Fruit fly (Drosophila melanogaster) whole organism, pupa: ENCODE measurements around the gene pira.

Experiments used
- CG10348 ChIP-seq: fragments of 200-800 bp; sonication (Bioruptor generic); IDR thresholded peaks from 2 replicates; pipeline ENCODE4 v1.3.6; 2022; ENCODE audit warnings: missing biosample characterization, missing genetic modification characterization
- CG12605 ChIP-seq: fragments of 200-800 bp; sonication (Bioruptor generic); IDR thresholded peaks from 2 replicates; pipeline ENCODE4 v1.3.6; 2022; ENCODE audit warnings: missing biosample characterization, missing genetic modification characterization
- CG13204 ChIP-seq: fragments of 200-800 bp; sonication (Bioruptor generic); optimal IDR thresholded peaks from 2 replicates; lab custom pipeline; 2018; ENCODE audit warnings: missing biosample characterization, mild to moderate bottlenecking, missing genetic modification characterization, moderate library complexity
- CG14655 ChIP-seq: fragments of 200-800 bp; sonication (Bioruptor generic); optimal IDR thresholded peaks from 3 replicates; lab custom pipeline; 2017; ENCODE audit warnings: mild to moderate bottlenecking, missing biosample characterization, missing genetic modification reagents, missing genetic modification characterization
- CG15710 ChIP-seq: fragments of 200-800 bp; sonication (Bioruptor generic); optimal IDR thresholded peaks from 2 replicates; lab custom pipeline; 2018; ENCODE audit warnings: missing biosample characterization, mild to moderate bottlenecking, missing genetic modification characterization, moderate library complexity
- CG17806 ChIP-seq: fragments of 200-800 bp; sonication (Bioruptor generic); optimal IDR thresholded peaks from 2 replicates; lab custom pipeline; 2018; ENCODE audit warnings: missing biosample characterization, mild to moderate bottlenecking, missing genetic modification characterization, moderate library complexity
- CG32121 ChIP-seq: fragments of 200-800 bp; sonication (Bioruptor generic); IDR thresholded peaks from 2 replicates; pipeline ENCODE4 v1.3.6; 2022; ENCODE audit warnings: missing biosample characterization, missing genetic modification characterization
- CG34367 ChIP-seq: fragments of 200-800 bp; sonication (Bioruptor generic); optimal IDR thresholded peaks from 2 replicates; lab custom pipeline; 2018; ENCODE audit warnings: missing biosample characterization, mild to moderate bottlenecking, missing genetic modification characterization
- CG4496 ChIP-seq: fragments of 200-800 bp; sonication (Bioruptor generic); IDR thresholded peaks from 3 replicates; pipeline ENCODE4 v1.3.6; 2022; ENCODE audit warnings: missing biosample characterization, missing genetic modification characterization
- CG8159 ChIP-seq: fragments of 200-800 bp; sonication (Bioruptor generic); optimal IDR thresholded peaks from 3 replicates; lab custom pipeline; 2018; ENCODE audit warnings: missing biosample characterization, mild to moderate bottlenecking, missing genetic modification characterization, moderate library complexity
- CG8301 ChIP-seq: fragments of 200-800 bp; sonication (Bioruptor generic); optimal IDR thresholded peaks from 2 replicates; lab custom pipeline; 2018; ENCODE audit warnings: missing biosample characterization, mild to moderate bottlenecking, missing genetic modification characterization
- CG9948 ChIP-seq: fragments of 200-800 bp; sonication (Bioruptor generic); optimal IDR thresholded peaks from 2 replicates; lab custom pipeline; 2018; ENCODE audit warnings: missing biosample characterization, mild to moderate bottlenecking, missing genetic modification characterization, moderate library complexity
- D1 ChIP-seq: fragments of 200-800 bp; sonication (Bioruptor generic); optimal IDR thresholded peaks from 2 replicates; lab custom pipeline; 2018; ENCODE audit warnings: missing biosample characterization, mild to moderate bottlenecking, missing genetic modification characterization, moderate library complexity
- EcR ChIP-seq: fragments of 200-800 bp; sonication (Bioruptor generic); optimal IDR thresholded peaks from 3 replicates; lab custom pipeline; 2019; ENCODE audit warnings: missing biosample characterization, missing genetic modification characterization, mild to moderate bottlenecking, moderate library complexity, missing genetic modification reagents
- Ets98B ChIP-seq: fragments of 200-800 bp; sonication (Bioruptor generic); IDR thresholded peaks from 2 replicates; pipeline ENCODE4 v1.3.6; 2022; ENCODE audit warnings: missing biosample characterization, missing genetic modification characterization
- Pif1A ChIP-seq: fragments of 200-800 bp; sonication (Bioruptor generic); optimal IDR thresholded peaks from 3 replicates; lab custom pipeline; 2016; ENCODE audit warnings: missing biosample characterization, missing genetic modification characterization
- Pif1B ChIP-seq: fragments of 200-800 bp; sonication (Bioruptor generic); optimal IDR thresholded peaks from 3 replicates; lab custom pipeline; 2016; ENCODE audit warnings: missing biosample characterization, missing genetic modification characterization
- Snoo ChIP-seq: fragments of 200-800 bp; sonication (Bioruptor generic); optimal IDR thresholded peaks from 3 replicates; lab custom pipeline; 2017; ENCODE audit warnings: missing biosample characterization, mild to moderate bottlenecking, missing genetic modification characterization, inconsistent platforms
- fd96Ca ChIP-seq: fragments of 200-800 bp; sonication (Bioruptor generic); IDR thresholded peaks from 3 replicates; pipeline ENCODE4 v1.3.6; 2022; ENCODE audit warnings: missing biosample characterization, missing genetic modification characterization
- gl ChIP-seq: fragments of 200-800 bp; sonication (Bioruptor generic); optimal IDR thresholded peaks from 2 replicates; lab custom pipeline; 2018; ENCODE audit warnings: missing biosample characterization, mild to moderate bottlenecking, missing genetic modification characterization
- rn ChIP-seq: fragments of 200-800 bp; sonication (Bioruptor generic); IDR thresholded peaks from 2 replicates; pipeline ENCODE4 v1.3.6; 2022; ENCODE audit warnings: missing biosample characterization, missing genetic modification characterization

pira gene

DNA sequence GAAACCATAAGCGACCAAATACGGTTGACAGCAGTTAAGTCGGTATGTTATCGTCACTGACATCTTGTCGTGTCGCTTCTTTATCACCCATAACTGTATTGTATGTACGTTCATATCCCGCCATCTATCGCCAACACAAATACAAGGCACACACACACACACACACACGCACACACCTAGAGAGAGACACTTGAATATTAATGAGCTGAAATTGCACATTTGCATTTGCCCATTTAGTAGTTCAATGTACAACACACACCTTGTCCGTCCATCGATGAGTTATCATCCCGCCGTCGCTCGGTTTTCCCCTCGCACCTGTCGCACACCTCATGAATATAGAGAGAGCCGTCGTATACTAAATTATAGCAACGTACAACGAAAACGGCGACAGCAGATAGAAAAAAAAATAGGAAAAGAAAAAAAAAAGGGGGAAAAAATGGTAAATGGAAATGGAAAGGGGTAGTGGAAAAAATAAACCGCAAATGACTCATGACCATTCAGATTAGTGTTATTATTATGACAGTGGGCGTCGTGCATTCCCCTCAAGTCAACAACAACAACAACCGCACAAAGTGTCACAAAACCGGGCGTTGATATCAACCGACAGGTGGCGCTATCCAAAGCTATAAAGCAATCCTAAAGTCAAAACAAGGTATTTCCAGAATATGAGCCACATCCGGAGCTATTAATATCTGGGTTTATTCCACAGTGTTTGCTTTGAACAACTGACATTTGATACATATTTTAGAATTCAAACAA is 42.1 kb downstream of the pira start:
- no peak for TF ChIP-seq CG8159 (tag; lab: Kevin White, UChicago)
- TF ChIP-seq Ets98B (GFP tag; lab: Robert Waterston, UW) = peak; percentile 6; the same call in 1 of the 2 replicates
- TF ChIP-seq, all 21 proteins: peak for 1

DNA sequence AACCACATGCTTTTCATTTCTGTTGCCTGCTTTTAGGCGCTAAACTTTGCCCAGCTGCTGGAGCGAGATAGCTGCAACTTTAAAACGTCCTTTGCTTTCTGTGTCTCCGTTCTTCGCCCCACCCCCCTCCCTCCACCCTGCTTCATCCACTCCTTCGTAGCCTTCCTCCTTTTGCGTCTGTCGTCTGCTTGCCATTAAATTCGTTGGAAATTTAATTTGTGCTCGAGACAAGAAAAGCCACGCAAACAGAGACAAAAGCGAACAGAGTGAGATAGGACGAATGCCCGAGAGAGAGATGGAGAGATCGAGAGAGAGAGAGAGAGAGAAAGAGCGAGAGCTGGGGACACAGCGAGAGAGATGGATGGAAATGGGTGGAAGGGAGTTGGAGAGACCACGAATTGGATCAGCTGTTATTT is 43.5 kb downstream of the pira start:
- TF ChIP-seq EcR (GFP tag; lab: Kevin White, UChicago) = peak; percentile 12
- no peak for TF ChIP-seq CG8301 (tag; lab: Kevin White, UChicago)

DNA sequence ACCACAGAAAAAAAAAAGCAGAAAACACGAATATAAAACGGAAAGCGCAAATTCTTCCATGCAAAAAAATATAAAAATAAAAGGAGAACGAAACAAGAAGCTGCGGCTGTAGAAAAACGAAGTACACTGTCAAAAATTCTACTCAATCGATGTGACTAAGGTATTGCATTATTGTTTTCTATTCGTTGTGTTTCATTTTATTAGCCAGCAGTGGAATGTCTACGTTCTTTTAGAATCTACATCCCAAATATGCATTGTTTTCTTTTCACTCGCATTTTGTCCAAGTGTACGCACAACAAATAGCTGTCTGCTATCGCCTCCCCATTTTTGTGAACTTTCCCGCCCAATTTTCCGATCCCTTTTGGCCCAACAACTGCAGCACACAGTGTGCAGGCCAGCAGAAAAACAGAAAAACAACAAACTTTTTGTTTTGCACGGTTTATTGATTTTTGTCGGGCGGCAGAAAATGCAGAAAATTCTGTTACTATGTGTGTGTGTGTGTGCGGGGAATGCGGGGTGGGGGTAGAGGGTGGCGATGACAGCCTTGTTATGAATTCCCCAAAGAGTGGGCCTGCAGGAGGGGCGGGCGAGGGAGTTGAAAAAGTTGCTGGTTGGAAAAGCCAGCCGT is 44.1 kb downstream of the pira start:
- peak; percentile 68 for TF ChIP-seq CG32121 (GFP tag; lab: Robert Waterston, UW)
- peak; percentile 64 for TF ChIP-seq Snoo (tag; lab: Kevin White, UChicago)
- peak; percentile 37; the same call in 1 of the 2 replicates for TF ChIP-seq CG10348 (GFP tag; lab: Robert Waterston, UW)
- TF ChIP-seq CG8159 (tag; lab: Kevin White, UChicago) = peak; percentile 89
- TF ChIP-seq CG4496 = peak; percentile 93
- TF ChIP-seq CG17806 (tag; lab: Kevin White, UChicago) = peak; percentile 88
- peak; percentile 90 for TF ChIP-seq fd96Ca (GFP tag; lab: Robert Waterston, UW)
- TF ChIP-seq CG34367 (tag; lab: Kevin White, UChicago) = peak; percentile 86
- peak; percentile 77 for TF ChIP-seq rn (GFP tag; lab: Robert Waterston, UW)
- TF ChIP-seq CG15710 (tag; lab: Kevin White, UChicago) = peak; percentile 85
- no peak for TF ChIP-seq EcR (GFP tag; lab: Kevin White, UChicago)
- peak; percentile 90 for TF ChIP-seq CG14655 (GFP tag; lab: Kevin White, UChicago)
- peak; percentile 71 for TF ChIP-seq D1 (tag; lab: Kevin White, UChicago)
- TF ChIP-seq gl (tag; lab: Kevin White, UChicago) = peak; percentile 80
- TF ChIP-seq CG12605 (GFP tag; lab: Robert Waterston, UW) = peak; percentile 76
- peak; percentile 57 for TF ChIP-seq CG13204
- TF ChIP-seq CG8301 (tag; lab: Kevin White, UChicago) = peak; percentile 84
- peak; percentile 75 for TF ChIP-seq Ets98B (GFP tag; lab: Robert Waterston, UW)
- peak; percentile 81 for TF ChIP-seq Pif1B (GFP tag; lab: Kevin White, UChicago)
- TF ChIP-seq CG9948 (tag; lab: Kevin White, UChicago) = peak; percentile 85
- TF ChIP-seq Pif1A (GFP tag; lab: Kevin White, UChicago) = peak; percentile 87

DNA sequence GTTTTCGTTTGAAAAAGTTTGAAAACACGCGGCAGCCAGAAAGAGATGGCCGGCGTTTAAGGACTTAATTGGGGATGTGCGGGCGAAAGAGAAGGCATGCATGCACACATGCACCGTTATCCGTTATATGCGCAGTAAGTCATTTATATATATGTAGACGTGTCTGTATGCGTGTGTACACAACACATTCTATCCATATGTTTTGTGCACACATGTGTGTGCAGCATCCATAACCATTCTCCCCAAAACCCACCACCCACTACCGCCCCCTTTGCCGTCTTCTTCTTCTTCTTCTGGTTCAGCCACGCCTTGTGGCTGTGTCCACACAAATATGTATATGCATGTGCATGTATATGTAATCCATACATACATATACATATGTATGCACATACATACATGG is 44.8 kb downstream of the pira start:
- no peak for TF ChIP-seq fd96Ca (GFP tag; lab: Robert Waterston, UW)
- TF ChIP-seq Pif1A (GFP tag; lab: Kevin White, UChicago) = no peak
- TF ChIP-seq CG10348 (GFP tag; lab: Robert Waterston, UW) = no peak
- TF ChIP-seq CG34367 (tag; lab: Kevin White, UChicago) = no peak
- TF ChIP-seq Snoo (tag; lab: Kevin White, UChicago) = no peak
- TF ChIP-seq CG8301 (tag; lab: Kevin White, UChicago) = no peak
- TF ChIP-seq CG8159 (tag; lab: Kevin White, UChicago) = no peak
- no peak for TF ChIP-seq CG14655 (GFP tag; lab: Kevin White, UChicago)
